Worm (Caenorhabditis elegans): ENCODE measurements around the gene rfs-1.

- no peak for TF ChIP-seq fkh-10 (GFP tag; optimal IDR thresholded peaks at IDR 0.05)
- TF ChIP-seq egl-5 (tag; optimal IDR thresholded peaks at IDR 0.05) = no peak
- TF ChIP-seq elt-3 (tag; optimal IDR thresholded peaks at IDR 0.05) = no peak
- TF ChIP-seq nhr-77 (tag; optimal IDR thresholded peaks at IDR 0.05) = no peak
- no peak for TF ChIP-seq zag-1 (tag; optimal IDR thresholded peaks at IDR 0.05)
- no peak for TF ChIP-seq fos-1 (tag; optimal IDR thresholded peaks at IDR 0.05)
- no peak for TF ChIP-seq lin-15B (tag; optimal IDR thresholded peaks at IDR 0.05)
- no peak for TF ChIP-seq jun-1 (tag; optimal IDR thresholded peaks at IDR 0.05)
- no peak for TF ChIP-seq nhr-43 (tag; optimal IDR thresholded peaks at IDR 0.05; ENCODE audit: poor library complexity, severe bottlenecking)
- no peak for TF ChIP-seq daf-12 (tag; optimal IDR thresholded peaks at IDR 0.05)
- no peak for TF ChIP-seq ceh-82 (tag; optimal IDR thresholded peaks at IDR 0.05)
These were observed 43.7 kb upstream of the rfs-1 start for ce11 chrIII:8182573-8182972.

All from whole organism, L3 larva.